Fruit fly (Drosophila melanogaster): ENCODE data around the gene S6k.

Gene S6k

dm6 chr3L:5768532-5769497, 41.9 kb downstream of the S6k start, which contains the start of the genes Ppat-Dpck and scny:
TSS of gene Ppat-Dpck (minus strand) at chr3L:5768794.
TSS of gene scny (plus strand) at chr3L:5769002.
- TF ChIP-seq dmrt11E (tag; optimal IDR thresholded peaks at IDR 0.05) (peak; percentile 8), CG3163 (GFP tag; optimal IDR thresholded peaks at IDR 0.05) (no peak), CG10462 (GFP tag; optimal IDR thresholded peaks at IDR 0.05) (peak; percentile 42), CG30020 (tag; optimal IDR thresholded peaks at IDR 0.05) (peak; percentile 46), lilli (GFP tag; optimal IDR thresholded peaks at IDR 0.05) (peak; percentile 7), CG33557 (GFP tag; optimal IDR thresholded peaks at IDR 0.05) (peak; percentile 35), CG12299 (tag; optimal IDR thresholded peaks at IDR 0.05) (peak; percentile 48), Bdp1 (GFP tag; optimal IDR thresholded peaks at IDR 0.05) (no peak), Dip2 (GFP tag; IDR thresholded peaks at IDR 0.05) (no peak), CG16779 (GFP tag; IDR thresholded peaks at IDR 0.05) (no peak), CG15479 (GFP tag; optimal IDR thresholded peaks at IDR 0.05) (peak; percentile 84), HLH3B (GFP tag; IDR thresholded peaks at IDR 0.05) (no peak), CG2875 (GFP tag; optimal IDR thresholded peaks at IDR 0.05) (no peak), gro (GFP tag; optimal IDR thresholded peaks at IDR 0.05) (peak; percentile 10), stc (GFP tag; IDR thresholded peaks at IDR 0.05) (no peak), hb (GFP tag; IDR thresholded peaks at IDR 0.05; ENCODE audit: partially characterized antibody) (peak; percentile 86), NFAT (GFP tag; IDR thresholded peaks at IDR 0.05) (no peak), Rfx (GFP tag; IDR thresholded peaks at IDR 0.05) (0 out of 2 replicates have a peak, but pooled peaks have one; percentile 24), tll (GFP tag; optimal IDR thresholded peaks at IDR 0.05) (peak in 1 of 2 experiments; percentile 22), Myb (GFP tag; optimal IDR thresholded peaks at IDR 0.05) (peak; percentile 71), Xrp1 (GFP tag; IDR thresholded peaks at IDR 0.05) (no peak), her (GFP tag; optimal IDR thresholded peaks at IDR 0.05) (no peak), CG1529 (GFP tag; optimal IDR thresholded peaks at IDR 0.05) (no peak), nom (GFP tag; optimal IDR thresholded peaks at IDR 0.05) (peak; percentile 9), Drgx (GFP tag; IDR thresholded peaks at IDR 0.05) (0 out of 2 replicates have a peak, but pooled peaks have one; percentile 8), psq (GFP tag; optimal IDR thresholded peaks at IDR 0.05) (peak; percentile 99), CG11723 (GFP tag; optimal IDR thresholded peaks at IDR 0.05) (no peak), jigr1 (GFP tag; IDR thresholded peaks at IDR 0.05) (no peak; the same call in 2 of the 3 replicates), CG7357 (GFP tag; IDR thresholded peaks at IDR 0.05) (no peak), CG10209 (GFP tag; optimal IDR thresholded peaks at IDR 0.05) (no peak), lbe (GFP tag; optimal IDR thresholded peaks at IDR 0.05) (peak; percentile 76), trem (tag; optimal IDR thresholded peaks at IDR 0.05) (peak; percentile 100), Aef1 (GFP tag; IDR thresholded peaks at IDR 0.05) (no peak), CG17568 (GFP tag; optimal IDR thresholded peaks at IDR 0.05) (no peak), Med (GFP tag) (peak; percentile 72), tna (GFP tag; IDR thresholded peaks at IDR 0.05; ENCODE audit: partially characterized antibody) (peak; percentile 60), CG12391 (tag; optimal IDR thresholded peaks at IDR 0.05) (peak; percentile 34), Hmr (GFP tag; optimal IDR thresholded peaks at IDR 0.05) (no peak), slp2 (GFP tag; optimal IDR thresholded peaks at IDR 0.05) (no peak), CG9437 (GFP tag; optimal IDR thresholded peaks at IDR 0.05) (no peak), CG14014 (GFP tag; IDR thresholded peaks at IDR 0.05) (no peak), ci (GFP tag; IDR thresholded peaks at IDR 0.05) (no peak), gcm2 (GFP tag; optimal IDR thresholded peaks at IDR 0.05) (no peak), CG4424 (GFP tag; optimal IDR thresholded peaks at IDR 0.05) (no peak), CG11456 (GFP tag; IDR thresholded peaks at IDR 0.05) (no peak), CG31388 (GFP tag; optimal IDR thresholded peaks at IDR 0.05) (no peak), Ravus (GFP tag; IDR thresholded peaks at IDR 0.05) (no peak), Nf-YA (GFP tag; IDR thresholded peaks at IDR 0.05) (no peak), CG14441 (GFP tag; IDR thresholded peaks at IDR 0.05) (no peak)

Measured in whole organism, embryonic.